Worm (Caenorhabditis elegans): Measurements from ENCODE around the gene dpf-6.

DNA sequence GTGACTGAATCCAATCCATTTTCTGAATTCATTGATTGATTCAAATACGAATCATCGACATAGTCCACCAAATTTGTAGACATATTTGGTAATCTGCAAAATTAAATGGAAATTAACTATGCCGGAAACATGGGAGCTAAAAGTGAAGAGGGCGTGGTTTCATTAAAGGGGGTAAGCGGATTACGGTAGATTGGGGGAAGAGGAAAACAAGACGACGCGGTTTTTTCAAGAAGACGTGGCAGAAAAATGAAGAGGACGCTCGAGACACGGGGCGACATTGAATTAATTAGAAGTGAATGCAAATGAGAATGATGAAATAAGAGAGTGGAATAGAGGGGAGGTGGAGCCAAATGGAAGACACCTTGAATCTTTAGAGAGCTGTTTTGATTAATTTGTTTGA lies 41.7 kb upstream of the dpf-6 start, which contains the start of gene npr-17:
- TF ChIP-seq nhr-10 (tag; optimal IDR thresholded peaks at IDR 0.05) = no peak
- TF ChIP-seq dpl-1 (GFP tag; optimal IDR thresholded peaks at IDR 0.05) = no peak
- TF ChIP-seq nhr-237 (tag; optimal IDR thresholded peaks at IDR 0.05) = no peak
